Fruit fly (Drosophila melanogaster) whole organism, adult: ENCODE data around the gene CG32271.

Experiments used
- CG11617 ChIP-seq: fragments of 200-800 bp; sonication (Bioruptor generic); optimal IDR thresholded peaks from 2 replicates; lab custom pipeline; 2017; ENCODE audit warnings: mild to moderate bottlenecking, missing biosample characterization, missing genetic modification reagents, missing genetic modification characterization
- CG14711 ChIP-seq: fragments of 200-800 bp; sonication (Bioruptor generic); optimal IDR thresholded peaks from 2 replicates; lab custom pipeline; 2018; ENCODE audit warnings: missing biosample characterization, mild to moderate bottlenecking, missing genetic modification characterization, moderate library complexity
- CG33017 ChIP-seq: fragments of 200-800 bp; sonication (Bioruptor generic); optimal IDR thresholded peaks from 2 replicates; lab custom pipeline; 2018; ENCODE audit warnings: missing biosample characterization, mild to moderate bottlenecking, missing genetic modification characterization, moderate library complexity
- CG5204 ChIP-seq: fragments of 200-800 bp; sonication (Bioruptor generic); optimal IDR thresholded peaks from 2 replicates; lab custom pipeline; 2016; ENCODE audit warnings: missing biosample characterization, missing genetic modification characterization
- CG7101 ChIP-seq: fragments of 200-800 bp; sonication (Bioruptor generic); optimal IDR thresholded peaks from 2 replicates; lab custom pipeline; 2018; ENCODE audit warnings: missing biosample characterization, mild to moderate bottlenecking, missing genetic modification characterization, moderate library complexity
- Clk ChIP-seq: fragments of 200-800 bp; sonication (Bioruptor generic); optimal IDR thresholded peaks from 2 replicates; lab custom pipeline; 2017; ENCODE audit warnings: missing biosample characterization, missing genetic modification characterization
- Mnt ChIP-seq: fragments of 200-800 bp; sonication (Bioruptor generic); optimal IDR thresholded peaks from 2 replicates; lab custom pipeline; 2016; ENCODE audit warnings: missing biosample characterization, mild to moderate bottlenecking, missing genetic modification characterization
- cic ChIP-seq: fragments of 200-800 bp; sonication (Bioruptor generic); optimal IDR thresholded peaks from 2 replicates; lab custom pipeline; 2017; ENCODE audit warnings: missing biosample characterization, mild to moderate bottlenecking, missing genetic modification characterization, moderate library complexity
- ovo ChIP-seq: fragments of 200-800 bp; sonication (Bioruptor generic); optimal IDR thresholded peaks from 2 replicates; lab custom pipeline; 2016; ENCODE audit warnings: missing biosample characterization, missing genetic modification characterization
- pad ChIP-seq: fragments of 200-800 bp; sonication (Bioruptor generic); optimal IDR thresholded peaks from 3 replicates; lab custom pipeline; 2017; ENCODE audit warnings: missing biosample characterization, missing genetic modification characterization, mild to moderate bottlenecking, moderate library complexity, missing genetic modification reagents
- tj ChIP-seq: fragments of 200-800 bp; sonication (Bioruptor generic); optimal IDR thresholded peaks from 3 replicates; lab custom pipeline; 2017; ENCODE audit warnings: missing biosample characterization, mild to moderate bottlenecking, missing genetic modification characterization, moderate library complexity
- toe ChIP-seq: fragments of 200-800 bp; sonication (Bioruptor generic); optimal IDR thresholded peaks from 2 replicates; lab custom pipeline; 2016; ENCODE audit warnings: missing biosample characterization, missing genetic modification characterization

DNA sequence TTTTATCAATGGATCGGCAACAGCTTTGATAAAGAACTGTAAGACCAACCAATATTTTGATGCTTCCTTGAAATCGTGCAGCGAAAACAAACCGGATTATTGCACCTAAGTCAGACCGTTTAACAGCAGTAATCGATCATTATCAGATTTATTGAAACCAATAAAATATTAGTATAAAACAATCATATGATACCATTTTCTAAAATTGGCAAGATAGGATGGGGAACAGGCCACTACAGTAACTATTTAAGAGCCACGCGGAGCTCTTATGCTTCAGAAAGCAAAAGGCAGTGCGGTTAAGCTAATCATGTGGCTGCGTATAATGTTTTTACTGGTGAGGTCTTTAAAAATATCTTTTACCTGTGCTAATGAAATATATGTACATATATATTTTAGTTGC, 16.6 kb downstream of the CG32271 start, which contains the start of gene CG32284:
- TF ChIP-seq ovo (GFP tag; lab: Kevin White, UChicago) (no peak), CG5204 (no peak), Clk (GFP tag; lab: Kevin White, UChicago) (no peak), pad (GFP tag; lab: Kevin White, UChicago) (no peak), CG14711 (tag; lab: Kevin White, UChicago) (no peak), CG11617 (no peak), Mnt (GFP tag; lab: Kevin White, UChicago) (no peak), toe (GFP tag; lab: Kevin White, UChicago) (no peak), tj (GFP tag; lab: Kevin White, UChicago) (no peak), CG7101 (no peak), CG33017 (tag; lab: Kevin White, UChicago) (no peak), cic (no peak)
